Worm (Caenorhabditis elegans) whole organism, mixed stage, embryonic: ENCODE measurements around the gene Y43F8C.13.

ENCODE experiments used
- ces-1 ChIP-seq: fragments of 150-350 bp; optimal IDR thresholded peaks from 2 replicates; lab custom pipeline; 2014; ENCODE audit warnings: missing biosample characterization, missing genetic modification reagents, missing genetic modification characterization
- lin-13 ChIP-seq: fragments of 150-350 bp; optimal IDR thresholded peaks from 2 replicates; lab custom pipeline; 2014; ENCODE audit warnings: missing biosample characterization, missing genetic modification characterization
- lsy-2 ChIP-seq: fragments of 150-350 bp; optimal IDR thresholded peaks from 2 replicates; lab custom pipeline; 2014; ENCODE audit warnings: missing biosample characterization, missing genetic modification characterization
- nhr-76 ChIP-seq: sonication (generic microtip); optimal IDR thresholded peaks from 2 replicates; lab custom pipeline; 2017; ENCODE audit warnings: missing biosample characterization, missing genetic modification characterization

DNA sequence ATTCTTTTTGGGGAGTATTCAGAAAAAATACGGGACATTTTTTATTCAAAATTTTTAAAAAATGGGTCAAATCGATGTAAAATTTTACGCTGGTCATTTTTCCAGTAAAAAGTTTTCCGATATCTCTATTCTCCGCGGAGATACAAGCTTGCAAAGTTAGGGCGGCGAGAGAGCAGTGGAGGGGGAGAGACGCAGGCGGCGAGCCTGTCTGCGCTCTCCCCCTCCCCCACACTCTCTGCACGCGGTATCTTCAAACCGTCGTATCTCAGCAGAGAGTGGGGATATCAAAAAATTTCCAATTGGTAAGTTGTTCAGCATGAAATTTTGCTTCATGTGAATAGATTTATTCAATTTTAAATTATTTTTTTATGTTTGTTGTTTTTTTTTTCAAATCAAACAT is 25.4 kb downstream of the Y43F8C.13 start:
- no peak for TF ChIP-seq lsy-2 (tag; lab: Kevin White, UChicago)
- no peak for TF ChIP-seq lin-13 (tag; lab: Kevin White, UChicago)
- TF ChIP-seq nhr-76 (tag; lab: Kevin White, UChicago), result no peak
- TF ChIP-seq ces-1 (GFP tag; lab: Kevin White, UChicago), result no peak
